Fruit fly (Drosophila melanogaster): Measurements from ENCODE around the gene CG13066.

Gene CG13066

dm6 chr3L:16321172-16321571 lies 48.5 kb downstream of the CG13066 start, which contains the start of gene CG42718:
TSS of gene CG42718 (minus strand) at chr3L:16321272.
- no peak for TF ChIP-seq Eip93F (GFP tag; optimal IDR thresholded peaks at IDR 0.05)
- no peak for TF ChIP-seq CG3919 (GFP tag; optimal IDR thresholded peaks at IDR 0.05)
- TF ChIP-seq CG7368 (GFP tag; optimal IDR thresholded peaks at IDR 0.05): no peak
- TF ChIP-seq Ets21C (GFP tag; optimal IDR thresholded peaks at IDR 0.05): no peak
- TF ChIP-seq topi (GFP tag; optimal IDR thresholded peaks at IDR 0.05): no peak
- TF ChIP-seq Hr38 (GFP tag; optimal IDR thresholded peaks at IDR 0.05): no peak
- TF ChIP-seq svp (GFP tag): no peak
- no peak for TF ChIP-seq Smox (GFP tag; optimal IDR thresholded peaks at IDR 0.05)
- TF ChIP-seq salr (GFP tag; optimal IDR thresholded peaks at IDR 0.05): no peak

Data from whole organism, prepupa.